Worm (Caenorhabditis elegans) whole organism, L4/young adult: ENCODE results near the gene R13A1.1.

Source experiments
- W03F9.2 ChIP-seq: fragments of 150-350 bp; optimal IDR thresholded peaks from 2 replicates; lab custom pipeline; 2014; ENCODE audit warnings: missing biosample characterization, missing genetic modification characterization
- him-1 ChIP-seq: sonication (generic microtip); optimal IDR thresholded peaks from 2 replicates; lab custom pipeline; 2016; ENCODE audit warnings: missing genotype, missing genetic modification reagents, missing genetic modification characterization, missing compliant biosample characterization

- no peak for TF ChIP-seq him-1 (tag; lab: Kevin White, UChicago)
- no peak for TF ChIP-seq W03F9.2 (tag; lab: Kevin White, UChicago)
These were observed 16.5 kb downstream of the R13A1.1 start for ce11 chrIV:7236248-7236772.
